Worm (Caenorhabditis elegans): ENCODE results near the gene fbxa-32.

DNA sequence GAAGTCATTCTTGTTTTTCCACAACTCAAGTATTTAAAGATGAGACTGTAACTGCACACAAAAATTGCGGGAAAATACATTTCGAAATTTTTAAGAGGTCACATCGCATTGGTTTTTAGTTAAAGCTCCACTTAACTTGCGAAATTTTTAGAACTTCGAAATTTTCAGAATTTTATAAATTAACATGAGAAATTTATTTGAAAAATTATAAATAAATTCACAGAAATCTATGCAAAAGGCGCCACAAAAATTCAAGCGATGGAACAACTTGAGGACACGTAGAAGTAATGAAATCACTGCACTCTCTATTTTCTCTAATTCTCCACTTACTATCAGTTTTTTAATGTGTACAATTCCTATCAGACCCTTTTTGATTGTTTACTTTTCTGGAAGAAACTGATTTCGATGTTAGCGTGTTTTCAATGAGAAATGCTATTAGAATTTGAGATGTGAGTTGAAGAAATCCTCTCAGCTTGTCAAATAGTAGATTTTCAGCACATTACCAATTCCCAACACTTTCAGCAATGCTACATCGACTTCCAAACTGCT lies 2.4 kb upstream of the fbxa-32 start, which contains the start of gene fbxa-31:
- TF ChIP-seq ama-1 (optimal IDR thresholded peaks at IDR 0.05) (no peak), hmbx-1 (tag; optimal IDR thresholded peaks at IDR 0.05) (no peak), ets-7 (tag; optimal IDR thresholded peaks at IDR 0.05) (no peak), tra-4 (tag; optimal IDR thresholded peaks at IDR 0.05) (no peak)
